Worm (Caenorhabditis elegans) whole organism, midembryonic: ENCODE results near the gene atgp-2.

Experiments used
- T22C8.4 ChIP-seq: fragments of 200-800 bp; sonication (Bioruptor generic); IDR thresholded peaks from 2 replicates; pipeline ENCODE4 v1.3.6; 2022; ENCODE audit warnings: missing genetic modification characterization, missing compliant biosample characterization
- cog-1 ChIP-seq: sonication (generic microtip); optimal IDR thresholded peaks from 2 replicates; lab custom pipeline; 2016; ENCODE audit warnings: missing genetic modification characterization, missing compliant biosample characterization
- flt-1 ChIP-seq: fragments of 200-800 bp; sonication (Bioruptor generic); IDR thresholded peaks from 2 replicates; pipeline ENCODE4 v1.3.6; 2022; ENCODE audit warnings: missing genetic modification characterization, missing compliant biosample characterization
- klf-2 ChIP-seq: fragments of 200-800 bp; sonication (Bioruptor generic); conservative IDR thresholded peaks from 2 replicates; pipeline ENCODE4 v1.3.6; 2022; ENCODE audit warnings: missing genetic modification reagents, missing genetic modification characterization, missing compliant biosample characterization
- ref-1 ChIP-seq: fragments of 200-800 bp; sonication (Bioruptor generic); conservative IDR thresholded peaks from 2 replicates; pipeline ENCODE4 v1.3.6; 2022; ENCODE audit warnings: missing genetic modification reagents, missing genetic modification characterization, missing compliant biosample characterization
- tab-1 ChIP-seq: fragments of 200-800 bp; sonication (Bioruptor generic); IDR thresholded peaks from 2 replicates; pipeline ENCODE4 v1.3.6; 2022; ENCODE audit warnings: missing genetic modification characterization, missing compliant biosample characterization
- ztf-23 ChIP-seq: fragments of 200-800 bp; sonication (Bioruptor generic); IDR thresholded peaks from 2 replicates; pipeline ENCODE4 v1.3.6; 2022; ENCODE audit warnings: missing genetic modification reagents, missing genetic modification characterization, missing compliant biosample characterization
- ztf-29 ChIP-seq: fragments of 200-800 bp; sonication (Bioruptor generic); IDR thresholded peaks from 2 replicates; pipeline ENCODE4 v1.3.6; 2022; ENCODE audit warnings: missing genetic modification reagents, missing genetic modification characterization, missing compliant biosample characterization

DNA sequence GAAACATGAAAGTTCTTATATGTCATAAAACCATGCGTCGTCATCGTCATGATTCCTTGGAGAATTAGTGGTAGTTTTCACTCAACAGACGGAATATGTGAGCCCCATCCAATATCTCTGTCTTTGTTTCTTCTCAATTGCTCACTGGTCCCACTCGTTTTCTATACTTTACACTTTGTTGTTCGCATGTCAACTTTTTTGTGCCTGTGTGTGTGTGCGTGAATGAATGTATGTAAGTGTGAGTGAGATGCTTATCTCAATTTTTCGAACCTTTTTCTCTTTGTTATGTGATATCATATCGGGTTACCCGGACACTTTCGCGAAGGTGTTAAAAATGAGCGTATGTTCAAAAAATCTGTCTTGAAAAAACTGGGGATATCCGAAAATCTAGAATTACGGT lies 28.2 kb upstream of the atgp-2 start:
- TF ChIP-seq klf-2 (GFP tag; lab: Robert Waterston, UW) (no peak), ztf-29 (no peak), ref-1 (no peak), flt-1 (GFP tag; lab: Robert Waterston, UW) (no peak), tab-1 (GFP tag; lab: Robert Waterston, UW) (no peak), ztf-23 (no peak), cog-1 (tag; lab: Kevin White, UChicago) (no peak), T22C8.4 (no peak)
